Comparison of ENCODE assay signal across 4 fruit fly cellular contexts in genomic region chr3R:5497600-5497999, dm6.
TF ChIP-seq lines count a peak whose summit lies in the region.

No protein-coding gene starts in this region.

- no peak for TF ChIP-seq CTCF in whole organism, embryonic (GFP tag; optimal IDR thresholded peaks at IDR 0.05; lab: Kevin White, UChicago)

TF ChIP-seq in whole organism, embryonic, 481 proteins besides CTCF, POLR2A, EP300 and RAD21 (continues in another document):
- TF ChIP-seq CG18599 (GFP tag; optimal IDR thresholded peaks at IDR 0.05; lab: Kevin White, UChicago) (peak; percentile 12), CoRest (tag; optimal IDR thresholded peaks at IDR 0.05; lab: Kevin White, UChicago) (no peak), mirr (GFP tag; optimal IDR thresholded peaks at IDR 0.05; lab: Kevin White, UChicago) (peak; percentile 52), grn (GFP tag; optimal IDR thresholded peaks at IDR 0.05; lab: Kevin White, UChicago) (peak; percentile 71), Dbx (GFP tag; IDR thresholded peaks at IDR 0.05; lab: Robert Waterston, UW) (0 out of 3 replicates have a peak, but pooled peaks have one; percentile 5), CG34376 (GFP tag; optimal IDR thresholded peaks at IDR 0.05; lab: Kevin White, UChicago) (peak; percentile 36), crol (GFP tag; IDR thresholded peaks at IDR 0.05; lab: Robert Waterston, UW) (peak; percentile 79), sug (tag; optimal IDR thresholded peaks at IDR 0.05; lab: Kevin White, UChicago) (peak; percentile 85), her (GFP tag; optimal IDR thresholded peaks at IDR 0.05; lab: Kevin White, UChicago) (no peak), Pdp1 (GFP tag; optimal IDR thresholded peaks at IDR 0.05; lab: Kevin White, UChicago) (peak in 1 of 2 experiments; percentile 9), vvl (GFP tag; IDR thresholded peaks at IDR 0.05; lab: Robert Waterston, UW) (no peak), chinmo (GFP tag; IDR thresholded peaks at IDR 0.05; lab: Robert Waterston, UW; ENCODE audit: partially characterized antibody) (0 out of 4 replicates have a peak, but pooled peaks have one; percentile 11), exex (tag; optimal IDR thresholded peaks at IDR 0.05; lab: Kevin White, UChicago) (peak; percentile 83), sd (tag; optimal IDR thresholded peaks at IDR 0.05; lab: Kevin White, UChicago) (peak; percentile 34), Hey (tag; optimal IDR thresholded peaks at IDR 0.05; lab: Kevin White, UChicago) (peak; percentile 64), cwo (GFP tag; optimal IDR thresholded peaks at IDR 0.05; lab: Kevin White, UChicago) (peak; percentile 31), ftz-f1 (GFP tag; optimal IDR thresholded peaks at IDR 0.05; lab: Kevin White, UChicago) (peak; percentile 56), pan (optimal IDR thresholded peaks at IDR 0.05; lab: Kevin White, UChicago) (no peak), pan (GFP tag; optimal IDR thresholded peaks at IDR 0.05 in 1 of 2, IDR thresholded peaks at IDR 0.05 in 1 of 2) (peak in 1 of 2 experiments; percentile 10), Dip3 (GFP tag; optimal IDR thresholded peaks at IDR 0.05; lab: Kevin White, UChicago) (no peak), so (GFP tag; IDR thresholded peaks at IDR 0.05; lab: Robert Waterston, UW) (0 out of 3 replicates have a peak, but pooled peaks have one; percentile 43)

TF ChIP-seq in whole organism, prepupa, 60 proteins besides CTCF, POLR2A, EP300 and RAD21:
- TF ChIP-seq CG15336 (GFP tag; IDR thresholded peaks at IDR 0.05; lab: Robert Waterston, UW) (no peak), svp (GFP tag; lab: Kevin White, UChicago) (peak; percentile 99), fkh (GFP tag; optimal IDR thresholded peaks at IDR 0.05; lab: Kevin White, UChicago) (peak; percentile 1), CG6808 (GFP tag; optimal IDR thresholded peaks at IDR 0.05; lab: Kevin White, UChicago) (no peak), vri (GFP tag; optimal IDR thresholded peaks at IDR 0.05; lab: Kevin White, UChicago) (peak; percentile 46)

TF ChIP-seq in whole organism, pupa, 21 proteins besides CTCF, POLR2A, EP300 and RAD21:
- TF ChIP-seq CG4496 (GFP tag; IDR thresholded peaks at IDR 0.05; lab: Robert Waterston, UW) (no peak), CG15710 (tag; optimal IDR thresholded peaks at IDR 0.05; lab: Kevin White, UChicago) (no peak), CG12605 (GFP tag; IDR thresholded peaks at IDR 0.05; lab: Robert Waterston, UW) (no peak), EcR (GFP tag; optimal IDR thresholded peaks at IDR 0.05; lab: Kevin White, UChicago) (peak; percentile 34), CG13204 (GFP tag; optimal IDR thresholded peaks at IDR 0.05; lab: Kevin White, UChicago) (no peak), gl (tag; optimal IDR thresholded peaks at IDR 0.05; lab: Kevin White, UChicago) (no peak), Pif1B (GFP tag; optimal IDR thresholded peaks at IDR 0.05; lab: Kevin White, UChicago) (no peak), rn (GFP tag; IDR thresholded peaks at IDR 0.05; lab: Robert Waterston, UW) (no peak), fd96Ca (GFP tag; IDR thresholded peaks at IDR 0.05; lab: Robert Waterston, UW) (no peak)

TF ChIP-seq in whole organism, wandering third instar larva, 38 proteins besides CTCF, POLR2A, EP300 and RAD21:
- TF ChIP-seq foxo (GFP tag; optimal IDR thresholded peaks at IDR 0.05; lab: Kevin White, UChicago): no peak
- no peak for TF ChIP-seq Rel (GFP tag; optimal IDR thresholded peaks at IDR 0.05; lab: Kevin White, UChicago)
- peak; percentile 30 for TF ChIP-seq Rel (tag; optimal IDR thresholded peaks at IDR 0.05; lab: Kevin White, UChicago)
- TF ChIP-seq Myc (optimal IDR thresholded peaks at IDR 0.05; lab: Kevin White, UChicago): no peak
- TF ChIP-seq Jra (GFP tag; optimal IDR thresholded peaks at IDR 0.05; lab: Kevin White, UChicago): no peak
- no peak for TF ChIP-seq fru (GFP tag; optimal IDR thresholded peaks at IDR 0.05; lab: Kevin White, UChicago)
- TF ChIP-seq h (GFP tag; optimal IDR thresholded peaks at IDR 0.05; lab: Kevin White, UChicago): peak; percentile 35
- TF ChIP-seq GATAd (GFP tag; optimal IDR thresholded peaks at IDR 0.05; lab: Kevin White, UChicago): no peak
TF ChIP-seq in whole organism, wandering third instar larva: peak in this region for 2.
